Fruit fly (Drosophila melanogaster): ENCODE measurements around the gene CG6661.
A peak's percentile ranks its signal among the peaks of the same experiment; 100 is the strongest.

The CG6661 gene

DNA sequence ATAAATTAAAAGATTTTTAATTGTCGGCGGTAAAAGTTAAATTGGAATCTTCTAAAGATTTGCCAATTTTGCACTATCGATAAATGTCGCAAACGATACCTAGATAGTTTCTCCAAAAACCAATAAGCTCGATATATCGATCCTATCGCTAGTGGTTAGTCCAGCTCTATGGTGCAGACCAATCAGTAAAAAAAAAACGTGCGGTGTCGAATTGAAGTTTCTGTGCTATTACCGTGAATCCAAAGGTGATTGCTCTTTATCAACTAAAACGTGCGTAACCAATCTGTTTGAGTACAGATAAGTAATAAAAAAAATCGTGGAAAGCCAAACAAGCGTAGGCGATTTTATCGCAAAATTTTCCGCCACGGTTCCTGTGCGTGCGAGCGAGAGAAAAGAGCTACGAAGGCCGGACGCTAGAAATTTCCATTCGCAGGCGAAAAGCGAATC, 2.3 kb downstream of the CG6661 start, which contains the start of gene Hsp110 (continued):
- no peak for TF ChIP-seq pan (optimal IDR thresholded peaks at IDR 0.05)
- no peak for TF ChIP-seq pan (GFP tag; optimal IDR thresholded peaks at IDR 0.05 in 1 of 2, IDR thresholded peaks at IDR 0.05 in 1 of 2)
- TF ChIP-seq pb (GFP tag; optimal IDR thresholded peaks at IDR 0.05) = no peak
- TF ChIP-seq Sry-δ (GFP tag; optimal IDR thresholded peaks at IDR 0.05) = peak; percentile 98
- TF ChIP-seq Abd-B (GFP tag; optimal IDR thresholded peaks at IDR 0.05) = no peak
- TF ChIP-seq CG7271 (tag; optimal IDR thresholded peaks at IDR 0.05) = no peak
- TF ChIP-seq CG4404 (GFP tag; IDR thresholded peaks at IDR 0.05) = no peak
- TF ChIP-seq CG12104 (GFP tag; optimal IDR thresholded peaks at IDR 0.05) = no peak
- TF ChIP-seq CG6254 (GFP tag; optimal IDR thresholded peaks at IDR 0.05) = peak; percentile 56
- TF ChIP-seq PHDP (tag; optimal IDR thresholded peaks at IDR 0.05) = peak; percentile 10
- peak; percentile 43 for TF ChIP-seq Sin3A (optimal IDR thresholded peaks at IDR 0.05)
- TF ChIP-seq Dbx (GFP tag; IDR thresholded peaks at IDR 0.05) = peak; percentile 72; the same call in 2 of the 3 replicates
- TF ChIP-seq dmrt99B (tag; optimal IDR thresholded peaks at IDR 0.05) = no peak
- no peak for TF ChIP-seq ewg (GFP tag; optimal IDR thresholded peaks at IDR 0.05)
- peak; percentile 99 for TF ChIP-seq knrl (GFP tag; IDR thresholded peaks at IDR 0.05; ENCODE audit: partially characterized antibody)
- peak; percentile 26 for TF ChIP-seq CG13624 (GFP tag; optimal IDR thresholded peaks at IDR 0.05)
- TF ChIP-seq E2f2 (GFP tag; IDR thresholded peaks at IDR 0.05) = peak; percentile 95
- no peak for TF ChIP-seq CG12236 (GFP tag; optimal IDR thresholded peaks at IDR 0.05)
- peak; percentile 25 for TF ChIP-seq CG11398 (GFP tag; optimal IDR thresholded peaks at IDR 0.05)
- TF ChIP-seq CG32772 (GFP tag; IDR thresholded peaks at IDR 0.05) = peak; percentile 55; the same call in 1 of the 2 replicates
- TF ChIP-seq repo (GFP tag; optimal IDR thresholded peaks at IDR 0.05) = peak; percentile 7
- no peak for TF ChIP-seq seq (GFP tag; IDR thresholded peaks at IDR 0.05)
- TF ChIP-seq stwl (tag; optimal IDR thresholded peaks at IDR 0.05) = peak; percentile 46
- TF ChIP-seq Ets97D (GFP tag; optimal IDR thresholded peaks at IDR 0.05) = peak; percentile 62
- TF ChIP-seq lab (GFP tag; optimal IDR thresholded peaks at IDR 0.05) = peak; percentile 52
- no peak for TF ChIP-seq Jarid2 (GFP tag; optimal IDR thresholded peaks at IDR 0.05)
- peak; percentile 29 for TF ChIP-seq Nf-YB (GFP tag; optimal IDR thresholded peaks at IDR 0.05)
- TF ChIP-seq rib (GFP tag; IDR thresholded peaks at IDR 0.05) = peak; percentile 81
- TF ChIP-seq CG2129 (GFP tag; IDR thresholded peaks at IDR 0.05; ENCODE audit: partially characterized antibody) = peak; percentile 96
- TF ChIP-seq Scr (GFP tag; IDR thresholded peaks at IDR 0.05; ENCODE audit: partially characterized antibody) = peak; percentile 99
- TF ChIP-seq sqz (GFP tag; optimal IDR thresholded peaks at IDR 0.05) = peak; percentile 98
- TF ChIP-seq CG4617 (GFP tag; optimal IDR thresholded peaks at IDR 0.05; ENCODE audit: borderline replicate concordance) = peak; percentile 71
- TF ChIP-seq HHEX (GFP tag; optimal IDR thresholded peaks at IDR 0.05) = no peak
- no peak for TF ChIP-seq ttk (GFP tag; IDR thresholded peaks at IDR 0.05)
- peak; percentile 93 for TF ChIP-seq cwo (GFP tag; optimal IDR thresholded peaks at IDR 0.05)
- TF ChIP-seq CG32532 (GFP tag; IDR thresholded peaks at IDR 0.05) = peak; percentile 53
- TF ChIP-seq Hmx (GFP tag; optimal IDR thresholded peaks at IDR 0.05) = no peak
- peak; percentile 46 for TF ChIP-seq ftz-f1 (GFP tag; optimal IDR thresholded peaks at IDR 0.05)
- no peak for TF ChIP-seq CG33557 (GFP tag; optimal IDR thresholded peaks at IDR 0.05)
- peak; percentile 100 for TF ChIP-seq bbx (GFP tag; IDR thresholded peaks at IDR 0.05; ENCODE audit: partially characterized antibody)
- TF ChIP-seq CG2116 (GFP tag; optimal IDR thresholded peaks at IDR 0.05) = peak; percentile 90
- peak; percentile 13 for TF ChIP-seq sd (tag; optimal IDR thresholded peaks at IDR 0.05)
- peak; percentile 22; the same call in 1 of the 2 replicates for TF ChIP-seq slbo (GFP tag; IDR thresholded peaks at IDR 0.05)
- peak; percentile 37 for TF ChIP-seq CG12299 (tag; optimal IDR thresholded peaks at IDR 0.05)
- peak; percentile 92 for TF ChIP-seq pzg (GFP tag; optimal IDR thresholded peaks at IDR 0.05)
- TF ChIP-seq CG17385 (GFP tag; optimal IDR thresholded peaks at IDR 0.05) = no peak
- TF ChIP-seq CG34224 (GFP tag; IDR thresholded peaks at IDR 0.05; ENCODE audit: partially characterized antibody) = peak; percentile 100
- TF ChIP-seq Dref (GFP tag; IDR thresholded peaks at IDR 0.05) = peak; percentile 98
- peak; percentile 49 for TF ChIP-seq sug (tag; optimal IDR thresholded peaks at IDR 0.05)
- TF ChIP-seq CG17359 (tag; optimal IDR thresholded peaks at IDR 0.05) = peak; percentile 37
